Worm (Caenorhabditis elegans): ENCODE measurements around the gene cyn-3.

- TF ChIP-seq daf-12 (tag; optimal IDR thresholded peaks at IDR 0.05) (no peak), lir-3 (tag; optimal IDR thresholded peaks at IDR 0.05) (no peak), lsy-2 (tag; optimal IDR thresholded peaks at IDR 0.05) (no peak)
Measured at ce11 chrV:15152010-15152409, 37.7 kb upstream of the cyn-3 start.
